Fruit fly (Drosophila melanogaster) whole organism, embryonic: ENCODE results near the gene siz.

Experiments used
- CG10565 ChIP-seq: fragments of 200-800 bp; sonication (Bioruptor generic); optimal IDR thresholded peaks from 3 replicates; lab custom pipeline; 2016; ENCODE audit warnings: missing biosample characterization, mild to moderate bottlenecking, missing genetic modification characterization
- CG10654 ChIP-seq: fragments of 200-800 bp; sonication (Bioruptor generic); optimal IDR thresholded peaks from 2 replicates; lab custom pipeline; 2016; ENCODE audit warnings: missing biosample characterization, missing genetic modification characterization
- CG11504 ChIP-seq: fragments of 200-800 bp; sonication (Bioruptor generic); optimal IDR thresholded peaks from 3 replicates; lab custom pipeline; 2019; ENCODE audit warnings: missing biosample characterization, mild to moderate bottlenecking, missing genetic modification characterization, moderate library complexity
- CG11696 ChIP-seq: fragments of 200-800 bp; sonication (Bioruptor generic); IDR thresholded peaks from 2 replicates; pipeline ENCODE4 v1.3.6; 2022; ENCODE audit warnings: missing biosample characterization, missing genetic modification characterization
- CG12155 ChIP-seq: fragments of 200-800 bp; sonication (Bioruptor generic); optimal IDR thresholded peaks from 3 replicates; lab custom pipeline; 2016; ENCODE audit warnings: missing biosample characterization, missing genetic modification characterization
- CG12942 ChIP-seq: fragments of 200-800 bp; sonication (Bioruptor generic); optimal IDR thresholded peaks from 3 replicates; lab custom pipeline; 2016; ENCODE audit warnings: missing biosample characterization, missing genetic modification characterization
- CG13894 ChIP-seq: fragments of 200-800 bp; sonication (Bioruptor generic); optimal IDR thresholded peaks from 3 replicates; lab custom pipeline; 2018; ENCODE audit warnings: missing biosample characterization, mild to moderate bottlenecking, missing genetic modification characterization, moderate library complexity
- CG15073 ChIP-seq: fragments of 200-800 bp; sonication (Bioruptor generic); optimal IDR thresholded peaks from 2 replicates; lab custom pipeline; 2016; ENCODE audit warnings: missing biosample characterization, missing genetic modification characterization
- CG15269 ChIP-seq: fragments of 200-800 bp; sonication (Bioruptor generic); optimal IDR thresholded peaks from 2 replicates; lab custom pipeline; 2018; ENCODE audit warnings: missing biosample characterization, mild to moderate bottlenecking, missing genetic modification characterization, moderate library complexity
- CG1647 ChIP-seq: fragments of 200-800 bp; sonication (Bioruptor generic); optimal IDR thresholded peaks from 3 replicates; lab custom pipeline; 2016; ENCODE audit warnings: missing biosample characterization, missing genetic modification characterization
- CG31388 ChIP-seq: fragments of 200-800 bp; sonication (Bioruptor generic); optimal IDR thresholded peaks from 2 replicates; lab custom pipeline; 2016; ENCODE audit warnings: missing biosample characterization, missing genetic modification characterization
- CG3281 ChIP-seq: fragments of 200-800 bp; sonication (Bioruptor generic); optimal IDR thresholded peaks from 3 replicates; lab custom pipeline; 2017; ENCODE audit warnings: missing biosample characterization, mild to moderate bottlenecking, missing genetic modification characterization
- CG4282 ChIP-seq: fragments of 200-800 bp; sonication (Bioruptor generic); optimal IDR thresholded peaks from 2 replicates; lab custom pipeline; 2016; ENCODE audit warnings: missing biosample characterization, missing genetic modification characterization
- CG6791 ChIP-seq: fragments of 200-800 bp; sonication (Bioruptor generic); IDR thresholded peaks from 3 replicates; pipeline ENCODE4 v1.3.6; 2022; ENCODE audit warnings: missing biosample characterization, missing genetic modification characterization; ENCODE audit not compliant: partially characterized antibody
- CG7745 ChIP-seq: fragments of 200-800 bp; sonication (Bioruptor generic); optimal IDR thresholded peaks from 2 replicates; lab custom pipeline; 2018; ENCODE audit warnings: missing biosample characterization, mild to moderate bottlenecking, missing genetic modification characterization, moderate library complexity
- CG8388 ChIP-seq: fragments of 200-800 bp; sonication (Bioruptor generic); optimal IDR thresholded peaks from 2 replicates; lab custom pipeline; 2019; ENCODE audit warnings: missing biosample characterization, mild to moderate bottlenecking, missing genetic modification characterization, moderate library complexity
- CG8478 ChIP-seq: fragments of >200 bp; optimal IDR thresholded peaks from 2 replicates; lab custom pipeline; 2018
- CG9876 ChIP-seq: fragments of 200-800 bp; sonication (Bioruptor generic); optimal IDR thresholded peaks from 2 replicates; lab custom pipeline; 2016; ENCODE audit warnings: missing biosample characterization, missing genetic modification characterization
- CHES-1-like ChIP-seq: fragments of 200-800 bp; sonication (Bioruptor generic); optimal IDR thresholded peaks from 2 replicates; lab custom pipeline; 2016; ENCODE audit warnings: missing biosample characterization, missing genetic modification characterization
- CoRest ChIP-seq: fragments of 200-800 bp; sonication (Bioruptor generic); optimal IDR thresholded peaks from 3 replicates; lab custom pipeline; 2018; ENCODE audit warnings: missing biosample characterization, mild to moderate bottlenecking, missing genetic modification characterization, moderate library complexity
- D ChIP-seq, 2 experiments: fragments of 200-800 bp in 1 of 2; fragments of >200 bp in 1 of 2; sonication (Bioruptor generic) in 1 of 2; optimal IDR thresholded peaks; 2 replicates in 1 of 2; 3 replicates in 1 of 2; lab custom pipeline; 2017; ENCODE audit warnings: mild to moderate bottlenecking in 1 of 2, missing biosample characterization in 1 of 2, missing genetic modification characterization in 1 of 2, missing genetic modification reagents in 1 of 2
- D19A ChIP-seq: fragments of 200-800 bp; optimal IDR thresholded peaks from 3 replicates; lab custom pipeline; 2019; ENCODE audit warnings: missing biosample characterization, mild to moderate bottlenecking, missing genetic modification characterization, moderate library complexity
- Deaf1 ChIP-seq: fragments of 200-800 bp; optimal IDR thresholded peaks from 3 replicates; lab custom pipeline; 2019; ENCODE audit warnings: missing biosample characterization, mild to moderate bottlenecking, missing genetic modification characterization, moderate library complexity
- H2.0 ChIP-seq: fragments of 200-800 bp; sonication (Bioruptor generic); IDR thresholded peaks from 2 replicates; pipeline ENCODE4 v1.3.6; 2022; ENCODE audit warnings: missing biosample characterization, missing genetic modification characterization
- HLH4C ChIP-seq: fragments of 200-800 bp; sonication (Bioruptor generic); IDR thresholded peaks from 3 replicates; pipeline ENCODE4 v1.3.6; 2022; ENCODE audit warnings: missing biosample characterization, missing genetic modification characterization; ENCODE audit not compliant: partially characterized antibody
- Hsf ChIP-seq: fragments of 200-800 bp; sonication (Bioruptor generic); optimal IDR thresholded peaks from 3 replicates; lab custom pipeline; 2016; ENCODE audit warnings: missing biosample characterization, missing genetic modification characterization
- Max ChIP-seq: fragments of 200-800 bp; sonication (Bioruptor generic); optimal IDR thresholded peaks from 2 replicates; lab custom pipeline; 2016; ENCODE audit warnings: missing biosample characterization, mild to moderate bottlenecking, missing genetic modification characterization
- Med ChIP-seq: fragments of 200-800 bp; sonication (Bioruptor generic); peaks from one replicate; lab custom pipeline; 2016; ENCODE audit warnings: missing biosample characterization, missing genetic modification characterization, mild to moderate bottlenecking, inconsistent platforms, moderate library complexity
- PHDP ChIP-seq: fragments of 200-800 bp; sonication (Bioruptor generic); optimal IDR thresholded peaks from 3 replicates; lab custom pipeline; 2018; ENCODE audit warnings: missing biosample characterization, mild to moderate bottlenecking, missing genetic modification characterization, moderate library complexity
- Rfx ChIP-seq: fragments of 200-800 bp; sonication (Bioruptor generic); IDR thresholded peaks from 2 replicates; pipeline ENCODE4 v1.3.6; 2022; ENCODE audit warnings: missing biosample characterization, missing genetic modification characterization
- Scr ChIP-seq: fragments of 200-800 bp; sonication (Bioruptor generic); IDR thresholded peaks from 2 replicates; pipeline ENCODE4 v1.3.6; 2022; ENCODE audit warnings: missing biosample characterization, missing genetic modification characterization; ENCODE audit not compliant: partially characterized antibody
- Sox102F ChIP-seq: fragments of 200-800 bp; sonication (Bioruptor generic); optimal IDR thresholded peaks from 2 replicates; lab custom pipeline; 2018; ENCODE audit warnings: missing biosample characterization, mild to moderate bottlenecking, missing genetic modification characterization, moderate library complexity
- Spps ChIP-seq: fragments of 200-800 bp; sonication (Bioruptor generic); optimal IDR thresholded peaks from 2 replicates; lab custom pipeline; 2018; ENCODE audit warnings: missing biosample characterization, mild to moderate bottlenecking, missing genetic modification characterization
- bab2 ChIP-seq: fragments of 200-800 bp; sonication (Bioruptor generic); optimal IDR thresholded peaks from 2 replicates; lab custom pipeline; 2016; ENCODE audit warnings: missing biosample characterization, missing genetic modification characterization
- br ChIP-seq: fragments of >200 bp; optimal IDR thresholded peaks from 2 replicates; lab custom pipeline; 2017
- cg ChIP-seq: fragments of 200-800 bp; sonication (Bioruptor generic); optimal IDR thresholded peaks from 3 replicates; lab custom pipeline; 2019; ENCODE audit warnings: missing biosample characterization, mild to moderate bottlenecking, missing genetic modification characterization, moderate library complexity
- chinmo ChIP-seq: fragments of 200-800 bp; sonication (Bioruptor generic); IDR thresholded peaks from 4 replicates; pipeline ENCODE4 v1.3.6; 2022; ENCODE audit warnings: missing biosample characterization, missing genetic modification characterization; ENCODE audit not compliant: partially characterized antibody
- cwo ChIP-seq: fragments of 200-800 bp; sonication (Bioruptor generic); optimal IDR thresholded peaks from 3 replicates; lab custom pipeline; 2017; ENCODE audit warnings: missing biosample characterization, missing genetic modification characterization, mild to moderate bottlenecking, moderate library complexity, missing genetic modification reagents
- hbn ChIP-seq: fragments of 200-800 bp; sonication (Bioruptor generic); IDR thresholded peaks from 2 replicates; pipeline ENCODE4 v1.3.6; 2022; ENCODE audit warnings: missing biosample characterization, missing genetic modification characterization; ENCODE audit not compliant: partially characterized antibody
- lola ChIP-seq, 3 experiments: fragments of >200 bp in 2 of 3; fragments of 200-800 bp in 1 of 3; sonication (Bioruptor generic) in 1 of 3; optimal IDR thresholded peaks; 2 replicates each; lab custom pipeline; 2017 to 2019; ENCODE audit warnings: missing biosample characterization in 3 of 3, missing genetic modification characterization in 3 of 3, mild to moderate bottlenecking in 1 of 3, moderate library complexity in 1 of 3
- onecut ChIP-seq: fragments of 200-800 bp; sonication (Bioruptor generic); IDR thresholded peaks from 2 replicates; pipeline ENCODE4 v1.3.6; 2022; ENCODE audit warnings: missing biosample characterization, missing genetic modification characterization
- sc ChIP-seq, 3 experiments: fragments of >200 bp in 2 of 3; fragments of 200-800 bp in 1 of 3; sonication (Bioruptor generic) in 1 of 3; optimal IDR thresholded peaks; 2 replicates in 2 of 3; 3 replicates in 1 of 3; lab custom pipeline; 2017; ENCODE audit warnings: mild to moderate bottlenecking in 1 of 3, missing biosample characterization in 1 of 3, missing genetic modification characterization in 1 of 3, missing genetic modification reagents in 1 of 3
- seq ChIP-seq: fragments of 200-800 bp; sonication (Bioruptor generic); IDR thresholded peaks from 2 replicates; pipeline ENCODE4 v1.3.6; 2022; ENCODE audit warnings: missing biosample characterization, missing genetic modification characterization
- so ChIP-seq: fragments of 200-800 bp; sonication (Bioruptor generic); IDR thresholded peaks from 3 replicates; pipeline ENCODE4 v1.3.6; 2022; ENCODE audit warnings: missing biosample characterization, missing genetic modification characterization
- sqz ChIP-seq: fragments of 200-800 bp; sonication (Bioruptor generic); optimal IDR thresholded peaks from 3 replicates; lab custom pipeline; 2018; ENCODE audit warnings: missing biosample characterization, mild to moderate bottlenecking, missing genetic modification characterization
- sr ChIP-seq: fragments of 200-800 bp; sonication (Bioruptor generic); IDR thresholded peaks from 3 replicates; pipeline ENCODE4 v1.3.6; 2022; ENCODE audit warnings: missing biosample characterization, missing genetic modification characterization
- yki ChIP-seq: fragments of >200 bp; optimal IDR thresholded peaks from 3 replicates; lab custom pipeline; 2018

Gene siz

DNA sequence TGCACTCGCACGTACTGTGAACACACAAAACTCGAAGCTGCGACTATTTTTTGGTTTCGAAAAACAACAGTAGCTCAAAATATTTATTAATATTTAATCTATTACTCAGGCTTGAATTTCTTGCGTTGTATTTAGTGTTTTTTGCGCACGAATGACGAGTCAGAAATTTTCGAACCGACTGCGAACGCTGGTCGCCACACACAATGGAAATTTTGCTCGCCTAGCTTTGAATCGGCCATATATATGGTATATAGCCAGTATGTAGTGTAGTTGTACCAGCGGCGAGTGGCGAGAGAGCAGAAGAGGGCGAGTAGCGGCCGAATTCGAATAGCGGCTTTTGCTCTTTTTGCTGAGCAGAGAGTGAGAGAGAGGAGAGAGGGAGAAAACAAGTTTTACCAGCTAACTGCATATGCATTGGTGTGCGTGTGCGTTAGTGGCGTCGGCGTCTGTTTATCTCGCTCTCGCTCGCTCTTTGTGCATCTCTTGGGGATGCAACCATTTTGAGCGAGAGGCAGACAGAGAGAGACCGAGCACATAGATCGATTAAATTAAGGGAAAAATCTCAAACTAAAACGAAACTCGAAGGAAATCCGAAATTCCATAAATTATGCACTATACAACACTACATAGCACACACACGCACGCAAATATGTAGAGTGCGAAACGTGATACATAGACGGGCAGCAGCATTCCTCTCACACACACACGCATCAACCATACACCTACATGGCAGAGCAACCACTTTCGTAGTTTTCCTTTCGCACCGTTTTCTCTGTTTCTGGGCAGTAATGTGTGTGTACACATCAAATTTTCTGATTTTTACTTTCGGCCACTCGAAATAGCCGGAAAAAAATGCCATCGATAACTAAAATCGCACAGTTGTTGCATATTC lies 8.1 kb upstream of the siz start (continued):
- TF ChIP-seq CG7745 (peak; percentile 44), Deaf1 (tag; lab: Kevin White, UChicago) (peak; percentile 20), CHES-1-like (GFP tag; lab: Kevin White, UChicago) (no peak), CG11696 (GFP tag; lab: Robert Waterston, UW) (no peak), sr (GFP tag; lab: Robert Waterston, UW) (peak; percentile 35; the same call in 1 of the 3 replicates), Max (GFP tag; lab: Kevin White, UChicago) (peak; percentile 41), hbn (GFP tag; lab: Robert Waterston, UW) (0 out of 2 replicates have a peak, but pooled peaks have one; percentile 46), CG3281 (GFP tag; lab: Kevin White, UChicago) (peak; percentile 45), Sox102F (GFP tag; lab: Kevin White, UChicago) (peak; percentile 6), CG12155 (peak; percentile 98), onecut (GFP tag; lab: Robert Waterston, UW) (peak; percentile 88), sc (optimal IDR thresholded peaks at IDR 0.05; lab: Kevin White, UChicago) (no peak), sc (GFP tag; optimal IDR thresholded peaks at IDR 0.05; lab: Kevin White, UChicago) (no peak), CG8478 (peak; percentile 48), cg (GFP tag; lab: Kevin White, UChicago) (peak; percentile 92), CG15269 (tag; lab: Kevin White, UChicago) (no peak), CG31388 (GFP tag; lab: Kevin White, UChicago) (no peak), Scr (peak; percentile 46), sqz (GFP tag; lab: Kevin White, UChicago) (peak; percentile 18), D (optimal IDR thresholded peaks at IDR 0.05; lab: Kevin White, UChicago) (no peak), D (GFP tag; optimal IDR thresholded peaks at IDR 0.05; lab: Kevin White, UChicago) (peak; percentile 1), bab2 (GFP tag; lab: Kevin White, UChicago) (no peak), Spps (tag; lab: Kevin White, UChicago) (no peak), CG8388 (GFP tag; lab: Kevin White, UChicago) (no peak), H2.0 (GFP tag; lab: Robert Waterston, UW) (no peak), PHDP (peak; percentile 16), D19A (tag; lab: Kevin White, UChicago) (peak; percentile 72), CG10565 (GFP tag; lab: Kevin White, UChicago) (no peak), CG15073 (GFP tag; lab: Kevin White, UChicago) (no peak), CG4282 (GFP tag; lab: Kevin White, UChicago) (no peak), CG1647 (GFP tag; lab: Kevin White, UChicago) (no peak), lola (GFP tag; optimal IDR thresholded peaks at IDR 0.05; lab: Kevin White, UChicago) (no peak), CG12942 (GFP tag; lab: Kevin White, UChicago) (no peak), Hsf (GFP tag; lab: Kevin White, UChicago) (no peak), CoRest (tag; lab: Kevin White, UChicago) (peak; percentile 24), HLH4C (GFP tag; lab: Robert Waterston, UW) (peak; percentile 45; the same call in 1 of the 3 replicates), CG9876 (GFP tag; lab: Kevin White, UChicago) (peak; percentile 17), Med (GFP tag; lab: Kevin White, UChicago) (peak; percentile 43), br (no peak), CG6791 (GFP tag; lab: Robert Waterston, UW) (peak; percentile 63; the same call in 1 of the 3 replicates), chinmo (peak; percentile 97), CG10654 (GFP tag; lab: Kevin White, UChicago) (no peak), CG13894 (tag; lab: Kevin White, UChicago) (peak; percentile 11), yki (lab: Kevin White, UChicago) (peak; percentile 96), cwo (peak; percentile 9), seq (GFP tag; lab: Robert Waterston, UW) (peak; percentile 64; the same call in 1 of the 2 replicates), CG11504 (tag; lab: Kevin White, UChicago) (peak; percentile 4), so (GFP tag; lab: Robert Waterston, UW) (0 out of 3 replicates have a peak, but pooled peaks have one; percentile 7), Rfx (peak; percentile 62)
